Worm (Caenorhabditis elegans) whole organism, early embryonic: ENCODE measurements around the gene best-3.

Experiments
- ama-1 ChIP-seq: fragments of 150-350 bp; optimal IDR thresholded peaks from 2 replicates; lab custom pipeline; 2014
- ceh-36 ChIP-seq: sonication (generic microtip); optimal IDR thresholded peaks from 2 replicates; lab custom pipeline; 2016; ENCODE audit warnings: missing genetic modification characterization, inconsistent platforms, missing compliant biosample characterization
- ets-7 ChIP-seq: sonication (generic microtip); optimal IDR thresholded peaks from 2 replicates; lab custom pipeline; 2016; ENCODE audit warnings: missing genotype, missing genetic modification characterization, missing compliant biosample characterization
- tbx-37 ChIP-seq: fragments of 200-800 bp; sonication (Bioruptor generic); conservative IDR thresholded peaks from 2 replicates; pipeline ENCODE4 v1.3.6; 2022; ENCODE audit warnings: missing genetic modification reagents, missing genetic modification characterization, missing compliant biosample characterization

DNA sequence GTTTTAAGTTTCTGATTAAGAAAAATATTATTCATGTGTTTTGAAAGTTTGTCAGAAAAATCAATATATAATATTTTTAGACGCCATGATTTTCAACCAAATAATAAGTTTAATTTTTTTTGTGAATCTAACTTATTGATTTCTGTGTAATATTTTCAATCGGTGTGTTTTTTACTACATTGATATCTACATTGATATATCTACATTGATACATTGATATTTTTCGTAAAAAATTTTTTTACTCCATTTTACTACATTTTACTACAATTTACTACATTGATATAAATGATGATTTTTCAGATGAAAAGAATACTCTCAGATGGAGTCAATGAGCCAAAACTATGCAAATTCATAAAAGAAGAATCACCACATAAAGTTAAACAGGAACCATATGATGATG lies 6.5 kb downstream of the best-3 start, which contains the start of gene gmeb-1:
- TF ChIP-seq ceh-36: no peak
- no peak for TF ChIP-seq ama-1 (lab: Kevin White, UChicago)
- TF ChIP-seq tbx-37 (GFP tag; lab: Robert Waterston, UW): no peak
- TF ChIP-seq ets-7: no peak
